Fruit fly (Drosophila melanogaster) whole organism, embryonic: ENCODE data around the gene CG1999.

ENCODE experiments used
- CG10209 ChIP-seq: fragments of 200-800 bp; sonication (Bioruptor generic); optimal IDR thresholded peaks from 3 replicates; lab custom pipeline; 2017; ENCODE audit warnings: missing biosample characterization, mild to moderate bottlenecking, missing genetic modification characterization, missing genetic modification reagents
- CG11695 ChIP-seq: fragments of 200-800 bp; sonication (Bioruptor generic); IDR thresholded peaks from 3 replicates; pipeline ENCODE4 v1.3.6; 2022; ENCODE audit warnings: missing biosample characterization, missing genetic modification characterization
- CG11696 ChIP-seq: fragments of 200-800 bp; sonication (Bioruptor generic); IDR thresholded peaks from 2 replicates; pipeline ENCODE4 v1.3.6; 2022; ENCODE audit warnings: missing biosample characterization, missing genetic modification characterization
- CG11723 ChIP-seq: fragments of 200-800 bp; sonication (Bioruptor generic); optimal IDR thresholded peaks from 2 replicates; lab custom pipeline; 2017; ENCODE audit warnings: missing biosample characterization, mild to moderate bottlenecking, missing genetic modification characterization
- CG12104 ChIP-seq: fragments of 200-800 bp; sonication (Bioruptor generic); optimal IDR thresholded peaks from 3 replicates; lab custom pipeline; 2016; ENCODE audit warnings: missing biosample characterization, missing genetic modification characterization
- CG12659 ChIP-seq: fragments of 200-800 bp; sonication (Bioruptor generic); optimal IDR thresholded peaks from 3 replicates; lab custom pipeline; 2017; ENCODE audit warnings: mild to moderate bottlenecking, missing biosample characterization, missing genetic modification reagents, missing genetic modification characterization
- CG12769 ChIP-seq: fragments of 200-800 bp; sonication (Bioruptor generic); optimal IDR thresholded peaks from 2 replicates; lab custom pipeline; 2019; ENCODE audit warnings: missing biosample characterization, mild to moderate bottlenecking, missing genetic modification characterization, moderate library complexity
- CG13775 ChIP-seq: fragments of 200-800 bp; sonication (Bioruptor generic); optimal IDR thresholded peaks from 3 replicates; lab custom pipeline; 2017; ENCODE audit warnings: missing biosample characterization, mild to moderate bottlenecking, missing genetic modification characterization
- CG14050 ChIP-seq: fragments of 200-800 bp; sonication (Bioruptor generic); IDR thresholded peaks from 3 replicates; pipeline ENCODE4 v1.3.6; 2022; ENCODE audit warnings: missing biosample characterization, missing genetic modification characterization
- CG15073 ChIP-seq: fragments of 200-800 bp; sonication (Bioruptor generic); optimal IDR thresholded peaks from 2 replicates; lab custom pipeline; 2016; ENCODE audit warnings: missing biosample characterization, missing genetic modification characterization
- CG15269 ChIP-seq: fragments of 200-800 bp; sonication (Bioruptor generic); optimal IDR thresholded peaks from 2 replicates; lab custom pipeline; 2018; ENCODE audit warnings: missing biosample characterization, mild to moderate bottlenecking, missing genetic modification characterization, moderate library complexity
- CG16813 ChIP-seq: fragments of 200-800 bp; sonication (Bioruptor generic); IDR thresholded peaks from 3 replicates; pipeline ENCODE4 v1.3.6; 2022; ENCODE audit warnings: missing biosample characterization, missing genetic modification characterization; ENCODE audit not compliant: partially characterized antibody
- CG17829 ChIP-seq: fragments of 200-800 bp; optimal IDR thresholded peaks from 2 replicates; lab custom pipeline; 2019; ENCODE audit warnings: missing biosample characterization, mild to moderate bottlenecking, missing genetic modification characterization, moderate library complexity
- CG2120 ChIP-seq: fragments of 200-800 bp; sonication (Bioruptor generic); optimal IDR thresholded peaks from 3 replicates; lab custom pipeline; 2016; ENCODE audit warnings: missing biosample characterization, missing genetic modification characterization
- CG30431 ChIP-seq: fragments of 200-800 bp; sonication (Bioruptor generic); optimal IDR thresholded peaks from 2 replicates; lab custom pipeline; 2017; ENCODE audit warnings: missing biosample characterization, missing genetic modification characterization
- CG4617 ChIP-seq: fragments of 200-800 bp; sonication (Bioruptor generic); optimal IDR thresholded peaks from 3 replicates; lab custom pipeline; 2016; ENCODE audit warnings: missing biosample characterization, missing genetic modification characterization, borderline replicate concordance
- CG4820 ChIP-seq: fragments of 200-800 bp; sonication (Bioruptor generic); optimal IDR thresholded peaks from 3 replicates; lab custom pipeline; 2016; ENCODE audit warnings: missing biosample characterization, missing genetic modification characterization
- CG7372 ChIP-seq: fragments of 200-800 bp; sonication (Bioruptor generic); IDR thresholded peaks from 2 replicates; pipeline ENCODE4 v1.3.6; 2022; ENCODE audit warnings: missing biosample characterization, missing genetic modification characterization
- CG7786 ChIP-seq: fragments of 200-800 bp; sonication (Bioruptor generic); optimal IDR thresholded peaks from 2 replicates; lab custom pipeline; 2016; ENCODE audit warnings: missing biosample characterization, missing genetic modification characterization
- CG8290 ChIP-seq, 3 experiments: fragments of 200-800 bp; sonication (Bioruptor generic); optimal IDR thresholded peaks; 2 replicates each; lab custom pipeline; 2016 to 2019; ENCODE audit warnings: missing biosample characterization in 3 of 3, missing genetic modification characterization in 3 of 3, mild to moderate bottlenecking in 2 of 3, moderate library complexity in 1 of 3
- Dek ChIP-seq: fragments of 200-800 bp; sonication (Bioruptor generic); optimal IDR thresholded peaks from 3 replicates; lab custom pipeline; 2019; ENCODE audit warnings: missing biosample characterization, mild to moderate bottlenecking, missing genetic modification characterization, moderate library complexity
- Dip3 ChIP-seq: fragments of 200-800 bp; sonication (Bioruptor generic); optimal IDR thresholded peaks from 3 replicates; lab custom pipeline; 2016; ENCODE audit warnings: missing biosample characterization, missing genetic modification characterization
- HHEX ChIP-seq: fragments of 200-800 bp; sonication (Bioruptor generic); optimal IDR thresholded peaks from 3 replicates; lab custom pipeline; 2017; ENCODE audit warnings: missing biosample characterization, mild to moderate bottlenecking, missing genetic modification characterization, missing genetic modification reagents
- Hr3 ChIP-seq: fragments of 200-800 bp; sonication (Bioruptor generic); optimal IDR thresholded peaks from 3 replicates; lab custom pipeline; 2016; ENCODE audit warnings: missing biosample characterization, missing genetic modification characterization
- MESR4 ChIP-seq: fragments of 200-800 bp; sonication (Bioruptor generic); optimal IDR thresholded peaks from 2 replicates; lab custom pipeline; 2018; ENCODE audit warnings: missing biosample characterization, mild to moderate bottlenecking, missing genetic modification characterization, moderate library complexity
- MTF-1 ChIP-seq: fragments of 200-800 bp; sonication (Bioruptor generic); optimal IDR thresholded peaks from 2 replicates; lab custom pipeline; 2018; ENCODE audit warnings: missing biosample characterization, mild to moderate bottlenecking, missing genetic modification characterization, borderline replicate concordance
- Mrtf ChIP-seq: fragments of 200-800 bp; sonication (Bioruptor generic); IDR thresholded peaks from 3 replicates; pipeline ENCODE4 v1.3.6; 2022; ENCODE audit warnings: missing biosample characterization, missing genetic modification characterization
- NfI ChIP-seq: fragments of 200-800 bp; sonication (Bioruptor generic); optimal IDR thresholded peaks from 3 replicates; lab custom pipeline; 2018; ENCODE audit warnings: missing biosample characterization, mild to moderate bottlenecking, missing genetic modification characterization, moderate library complexity
- Optix ChIP-seq: fragments of 200-800 bp; sonication (Bioruptor generic); IDR thresholded peaks from 3 replicates; pipeline ENCODE4 v1.3.6; 2022; ENCODE audit warnings: missing biosample characterization, missing genetic modification characterization
- Scr ChIP-seq: fragments of 200-800 bp; sonication (Bioruptor generic); IDR thresholded peaks from 2 replicates; pipeline ENCODE4 v1.3.6; 2022; ENCODE audit warnings: missing biosample characterization, missing genetic modification characterization; ENCODE audit not compliant: partially characterized antibody
- Sox100B ChIP-seq: fragments of 200-800 bp; sonication (Bioruptor generic); optimal IDR thresholded peaks from 3 replicates; lab custom pipeline; 2018; ENCODE audit warnings: missing biosample characterization, mild to moderate bottlenecking, missing genetic modification characterization
- Sry-β ChIP-seq: fragments of 200-800 bp; sonication (Bioruptor generic); optimal IDR thresholded peaks from 2 replicates; lab custom pipeline; 2018; ENCODE audit warnings: missing biosample characterization, mild to moderate bottlenecking, missing genetic modification characterization, moderate library complexity
- ac ChIP-seq: fragments of 200-800 bp; sonication (Bioruptor generic); optimal IDR thresholded peaks from 3 replicates; lab custom pipeline; 2017; ENCODE audit warnings: missing biosample characterization, mild to moderate bottlenecking, missing genetic modification characterization
- aop ChIP-seq: fragments of 200-800 bp; sonication (Bioruptor generic); IDR thresholded peaks from 2 replicates; pipeline ENCODE4 v1.3.6; 2022; ENCODE audit warnings: missing biosample characterization, missing genetic modification characterization
- ash1 ChIP-seq: fragments of 200-800 bp; sonication (Bioruptor generic); optimal IDR thresholded peaks from 2 replicates; lab custom pipeline; 2018; ENCODE audit warnings: missing biosample characterization, mild to moderate bottlenecking, missing genetic modification characterization
- az2 ChIP-seq: fragments of 200-800 bp; sonication (Bioruptor generic); optimal IDR thresholded peaks from 3 replicates; lab custom pipeline; 2016; ENCODE audit warnings: missing biosample characterization, missing genetic modification characterization
- ems ChIP-seq: fragments of 200-800 bp; sonication (Bioruptor generic); optimal IDR thresholded peaks from 3 replicates; lab custom pipeline; 2016; ENCODE audit warnings: missing biosample characterization, missing genetic modification characterization
- gce ChIP-seq: fragments of 200-800 bp; sonication (Bioruptor generic); IDR thresholded peaks from 3 replicates; pipeline ENCODE4 v1.3.6; 2022; ENCODE audit warnings: missing biosample characterization, missing genetic modification characterization
- gem ChIP-seq: fragments of 200-800 bp; sonication (Bioruptor generic); optimal IDR thresholded peaks from 2 replicates; lab custom pipeline; 2019; ENCODE audit warnings: missing biosample characterization, mild to moderate bottlenecking, missing genetic modification characterization, moderate library complexity
- gro ChIP-seq: fragments of 200-800 bp; sonication (Bioruptor generic); optimal IDR thresholded peaks from 2 replicates; lab custom pipeline; 2016; ENCODE audit warnings: missing biosample characterization, missing genetic modification characterization
- gt ChIP-seq: fragments of 200-800 bp; sonication (Bioruptor generic); IDR thresholded peaks from 2 replicates; pipeline ENCODE4 v1.3.6; 2022; ENCODE audit warnings: missing biosample characterization, missing genetic modification characterization
- insv ChIP-seq, 2 experiments: fragments of 200-800 bp; sonication (Bioruptor generic); optimal IDR thresholded peaks; 3 replicates each; lab custom pipeline; 2016 to 2018; ENCODE audit warnings: missing biosample characterization in 2 of 2, missing genetic modification characterization in 2 of 2
- jumu ChIP-seq: fragments of 200-800 bp; sonication (Bioruptor generic); optimal IDR thresholded peaks from 3 replicates; lab custom pipeline; 2016; ENCODE audit warnings: missing biosample characterization, missing genetic modification characterization
- oc ChIP-seq: fragments of 200-800 bp; sonication (Bioruptor generic); optimal IDR thresholded peaks from 2 replicates; lab custom pipeline; 2018; ENCODE audit warnings: missing biosample characterization, mild to moderate bottlenecking, missing genetic modification characterization, moderate library complexity
- schlank ChIP-seq: fragments of 200-800 bp; sonication (Bioruptor generic); optimal IDR thresholded peaks from 2 replicates; lab custom pipeline; 2018; ENCODE audit warnings: missing biosample characterization, mild to moderate bottlenecking, missing genetic modification characterization
- slou ChIP-seq: fragments of 200-800 bp; sonication (Bioruptor generic); optimal IDR thresholded peaks from 3 replicates; lab custom pipeline; 2016; ENCODE audit warnings: missing biosample characterization, missing genetic modification characterization
- sob ChIP-seq: fragments of 200-800 bp; sonication (Bioruptor generic); IDR thresholded peaks from 2 replicates; pipeline ENCODE4 v1.3.6; 2022; ENCODE audit warnings: missing biosample characterization, missing genetic modification characterization
- tna ChIP-seq: fragments of 200-800 bp; sonication (Bioruptor generic); IDR thresholded peaks from 2 replicates; pipeline ENCODE4 v1.3.6; 2022; ENCODE audit warnings: missing biosample characterization, missing genetic modification characterization; ENCODE audit not compliant: partially characterized antibody
- vfl ChIP-seq: fragments of 200-800 bp; sonication (Bioruptor generic); optimal IDR thresholded peaks from 2 replicates; lab custom pipeline; 2016; ENCODE audit warnings: missing biosample characterization, missing genetic modification characterization
- zfh2 ChIP-seq: fragments of 200-800 bp; sonication (Bioruptor generic); optimal IDR thresholded peaks from 2 replicates; lab custom pipeline; 2016; ENCODE audit warnings: missing biosample characterization, missing genetic modification characterization

The CG1999 gene

dm6 chrX:7324816-7325246, 33.8 kb upstream of the CG1999 start (continued):
- TF ChIP-seq oc (peak; percentile 98), CG11696 (GFP tag; lab: Robert Waterston, UW) (peak; percentile 100), CG7372 (GFP tag; lab: Robert Waterston, UW) (peak; percentile 91), slou (peak; percentile 83), ash1 (GFP tag; lab: Kevin White, UChicago) (peak; percentile 13), zfh2 (peak; percentile 48), CG12769 (peak; percentile 95), CG4617 (GFP tag; lab: Kevin White, UChicago) (peak; percentile 83), ems (peak; percentile 87), gro (peak; percentile 38), Dek (tag; lab: Kevin White, UChicago) (peak; percentile 94), Optix (GFP tag; lab: Robert Waterston, UW) (peak; percentile 83), MESR4 (peak; percentile 46), vfl (GFP tag; lab: Kevin White, UChicago) (peak; percentile 74), CG16813 (GFP tag; lab: Robert Waterston, UW) (no peak), MTF-1 (GFP tag; lab: Kevin White, UChicago) (peak; percentile 95), aop (GFP tag; lab: Robert Waterston, UW) (peak; percentile 78), ac (GFP tag; lab: Kevin White, UChicago) (peak; percentile 95), Scr (no peak), CG10209 (GFP tag; lab: Kevin White, UChicago) (peak; percentile 96), Dip3 (peak; percentile 57), gce (GFP tag; lab: Robert Waterston, UW) (peak; percentile 94), CG12659 (peak; percentile 96), schlank (peak; percentile 81), CG8290 (GFP tag; optimal IDR thresholded peaks at IDR 0.05; lab: Kevin White, UChicago) (peak; percentile 94), CG8290 (tag; optimal IDR thresholded peaks at IDR 0.05; lab: Kevin White, UChicago) (peak; percentile 81 to 87), CG4820 (GFP tag; lab: Kevin White, UChicago) (peak; percentile 96), Sox100B (GFP tag; lab: Kevin White, UChicago) (peak; percentile 96), HHEX (GFP tag; lab: Kevin White, UChicago) (peak; percentile 95), CG11695 (GFP tag; lab: Robert Waterston, UW) (peak; percentile 97), NfI (peak; percentile 91), CG12104 (GFP tag; lab: Kevin White, UChicago) (peak; percentile 95), jumu (GFP tag; lab: Kevin White, UChicago) (peak; percentile 75), Sry-β (peak; percentile 59), CG30431 (GFP tag; lab: Kevin White, UChicago) (peak; percentile 91), CG14050 (GFP tag; lab: Robert Waterston, UW) (peak; percentile 92), sob (GFP tag; lab: Robert Waterston, UW) (peak; percentile 96), CG2120 (GFP tag; lab: Kevin White, UChicago) (peak; percentile 88), gt (GFP tag; lab: Robert Waterston, UW) (peak; percentile 79), CG11723 (peak; percentile 92), az2 (GFP tag; lab: Kevin White, UChicago) (peak; percentile 96), CG7786 (GFP tag; lab: Kevin White, UChicago) (peak; percentile 68), CG15269 (tag; lab: Kevin White, UChicago) (peak; percentile 98), CG13775 (GFP tag; lab: Kevin White, UChicago) (peak; percentile 92), Hr3 (GFP tag; lab: Kevin White, UChicago) (peak; percentile 95), CG17829 (tag; lab: Kevin White, UChicago) (peak; percentile 99), gem (tag; lab: Kevin White, UChicago) (peak; percentile 98), tna (GFP tag; lab: Robert Waterston, UW) (no peak), CG15073 (peak; percentile 92), Mrtf (GFP tag; lab: Robert Waterston, UW) (peak; percentile 92), insv (GFP tag; optimal IDR thresholded peaks at IDR 0.05; lab: Kevin White, UChicago) (peak in 1 of 2 experiments; percentile 75)
